Worm (Caenorhabditis elegans) whole organism, L4 larva: ENCODE results near the gene Y39A1C.1.

Experiments used
- F37D6.2 ChIP-seq: sonication (generic microtip); optimal IDR thresholded peaks from 2 replicates; lab custom pipeline; 2016; ENCODE audit warnings: mild to moderate bottlenecking, missing genetic modification characterization, missing compliant biosample characterization
- R02D3.7 ChIP-seq: fragments of 150-350 bp; sonication (generic microtip); optimal IDR thresholded peaks from 3 replicates; lab custom pipeline; 2014; ENCODE audit warnings: missing biosample characterization, missing genetic modification characterization
- T20F7.1 ChIP-seq: fragments of 200-800 bp; sonication (Bioruptor generic); optimal IDR thresholded peaks from 2 replicates; lab custom pipeline; 2018; ENCODE audit warnings: mild to moderate bottlenecking, missing genetic modification characterization, missing compliant biosample characterization
- Y75B8A.6 ChIP-seq: fragments of 200-800 bp; sonication (Bioruptor generic); IDR thresholded peaks from 2 replicates; pipeline ENCODE4 v1.3.6; 2022; ENCODE audit warnings: missing genetic modification reagents, missing genetic modification characterization, missing compliant biosample characterization
- aha-1 ChIP-seq: fragments of 150-350 bp; peaks from one replicate; lab custom pipeline; 2014; ENCODE audit warnings: missing biosample characterization, missing genetic modification characterization
- aly-2 ChIP-seq: sonication (generic microtip); optimal IDR thresholded peaks from 2 replicates; lab custom pipeline; 2018; ENCODE audit warnings: missing biosample characterization, missing genetic modification characterization
- ceh-20 ChIP-seq: fragments of 200-800 bp; sonication (Bioruptor generic); IDR thresholded peaks from 2 replicates; pipeline ENCODE4 v1.3.6; 2022; ENCODE audit warnings: missing genetic modification reagents, missing genetic modification characterization, missing compliant biosample characterization
- cey-2 ChIP-seq: sonication (generic microtip); optimal IDR thresholded peaks from 3 replicates; lab custom pipeline; 2017; ENCODE audit warnings: missing genetic modification characterization, mild to moderate bottlenecking, missing compliant biosample characterization, antibody characterized with exemption, borderline replicate concordance; ENCODE audit not compliant: insufficient read depth
- ctbp-1 ChIP-seq: fragments of 200-800 bp; sonication (Bioruptor generic); IDR thresholded peaks from 2 replicates; pipeline ENCODE4 v1.3.6; 2022; ENCODE audit warnings: missing genetic modification reagents, missing genetic modification characterization, missing compliant biosample characterization
- daf-16 ChIP-seq, 3 experiments: sonication (generic microtip); optimal IDR thresholded peaks; 2 replicates each; lab custom pipeline; 2016 to 2017; ENCODE audit warnings: missing genetic modification characterization in 3 of 3, missing genetic modification reagents in 3 of 3, mild to moderate bottlenecking in 2 of 3, missing compliant biosample characterization in 2 of 3, missing biosample characterization in 1 of 3, moderate library complexity in 1 of 3
- daf-8 ChIP-seq: fragments of 200-800 bp; sonication (Bioruptor generic); IDR thresholded peaks from 2 replicates; pipeline ENCODE4 v1.3.6; 2022; ENCODE audit warnings: missing genetic modification characterization, missing compliant biosample characterization
- dmd-8 ChIP-seq: fragments of 200-800 bp; sonication (Bioruptor generic); IDR thresholded peaks from 2 replicates; pipeline ENCODE4 v1.3.6; 2022; ENCODE audit warnings: missing genetic modification characterization, missing compliant biosample characterization
- dmd-9 ChIP-seq: fragments of 200-800 bp; sonication (Bioruptor generic); IDR thresholded peaks from 2 replicates; pipeline ENCODE4 v1.3.6; 2022; ENCODE audit warnings: missing genetic modification reagents, missing genetic modification characterization, missing compliant biosample characterization
- dpl-1 ChIP-seq: fragments of 150-350 bp; optimal IDR thresholded peaks from 2 replicates; lab custom pipeline; 2014; ENCODE audit warnings: missing biosample characterization, missing genetic modification reagents, missing genetic modification characterization
- dve-1 ChIP-seq: sonication (generic microtip); optimal IDR thresholded peaks from 2 replicates; lab custom pipeline; 2017; ENCODE audit warnings: antibody characterized with exemption, mild to moderate bottlenecking, missing genetic modification characterization, missing compliant biosample characterization; ENCODE audit not compliant: insufficient read depth
- egl-43 ChIP-seq: fragments of 200-800 bp; sonication (Bioruptor generic); IDR thresholded peaks from 2 replicates; pipeline ENCODE4 v1.3.6; 2022; ENCODE audit warnings: missing genetic modification reagents, missing genetic modification characterization, missing compliant biosample characterization
- fkh-10 ChIP-seq: fragments of 150-350 bp; optimal IDR thresholded peaks from 2 replicates; lab custom pipeline; 2014; ENCODE audit warnings: missing biosample characterization, missing genetic modification reagents, missing genetic modification characterization
- hif-1 ChIP-seq, 2 experiments: sonication (generic microtip); optimal IDR thresholded peaks; 2 replicates each; lab custom pipeline; 2016 to 2017; ENCODE audit warnings: missing compliant biosample characterization in 2 of 2, missing genetic modification characterization in 2 of 2, missing genetic modification reagents in 2 of 2, missing genotype in 2 of 2, mild to moderate bottlenecking in 1 of 2
- hlh-11 ChIP-seq: fragments of 200-800 bp; sonication (Bioruptor generic); optimal IDR thresholded peaks from 2 replicates; lab custom pipeline; 2018; ENCODE audit warnings: mild to moderate bottlenecking, missing genetic modification characterization, missing compliant biosample characterization
- hlh-30 ChIP-seq: sonication (generic microtip); optimal IDR thresholded peaks from 2 replicates; lab custom pipeline; 2017; ENCODE audit warnings: antibody characterized with exemption, mild to moderate bottlenecking, missing genetic modification characterization, missing compliant biosample characterization; ENCODE audit not compliant: insufficient read depth
- hmg-1.1 ChIP-seq: fragments of 200-800 bp; sonication (Bioruptor generic); IDR thresholded peaks from 2 replicates; pipeline ENCODE4 v1.3.6; 2022; ENCODE audit warnings: missing genetic modification reagents, missing genetic modification characterization, missing compliant biosample characterization
- jun-1 ChIP-seq: fragments of 150-350 bp; optimal IDR thresholded peaks from 2 replicates; lab custom pipeline; 2014; ENCODE audit warnings: missing biosample characterization, missing genetic modification reagents, missing genetic modification characterization
- lim-7 ChIP-seq: fragments of 200-800 bp; sonication (Bioruptor generic); IDR thresholded peaks from 2 replicates; pipeline ENCODE4 v1.3.6; 2022; ENCODE audit warnings: missing genetic modification characterization, missing compliant biosample characterization
- lin-1 ChIP-seq: fragments of 200-800 bp; sonication (Bioruptor generic); IDR thresholded peaks from 2 replicates; pipeline ENCODE4 v1.3.6; 2022; ENCODE audit warnings: missing genetic modification reagents, missing genetic modification characterization, missing compliant biosample characterization
- lin-13 ChIP-seq: fragments of 150-350 bp; optimal IDR thresholded peaks from 2 replicates; lab custom pipeline; 2014; ENCODE audit warnings: missing biosample characterization, missing genetic modification reagents, missing genetic modification characterization
- lin-38 ChIP-seq: fragments of 200-800 bp; sonication (Bioruptor generic); IDR thresholded peaks from 2 replicates; pipeline ENCODE4 v1.3.6; 2022; ENCODE audit warnings: missing genetic modification reagents, missing genetic modification characterization, missing compliant biosample characterization
- lsy-2 ChIP-seq, 2 experiments: fragments of 150-350 bp in 1 of 2; sonication (generic microtip) in 1 of 2; optimal IDR thresholded peaks; 2 replicates each; lab custom pipeline; 2014 to 2017; ENCODE audit warnings: missing biosample characterization in 2 of 2, missing genetic modification characterization in 2 of 2
- madf-9 ChIP-seq: fragments of 200-800 bp; sonication (Bioruptor generic); conservative IDR thresholded peaks from 2 replicates; pipeline ENCODE4 v1.3.6; 2022; ENCODE audit warnings: missing genetic modification reagents, missing genetic modification characterization, missing compliant biosample characterization
- mdt-29 ChIP-seq: fragments of 200-800 bp; sonication (Bioruptor generic); IDR thresholded peaks from 2 replicates; pipeline ENCODE4 v1.3.6; 2022; ENCODE audit warnings: missing genetic modification reagents, missing genetic modification characterization, missing compliant biosample characterization
- mep-1 ChIP-seq: fragments of 150-350 bp; sonication (generic microtip); optimal IDR thresholded peaks from 3 replicates; lab custom pipeline; 2014; ENCODE audit warnings: missing biosample characterization, missing genetic modification characterization
- mes-2 ChIP-seq: sonication (generic microtip); optimal IDR thresholded peaks from 2 replicates; lab custom pipeline; 2016; ENCODE audit warnings: missing genotype, mild to moderate bottlenecking, missing genetic modification characterization, missing compliant biosample characterization; ENCODE audit not compliant: poor library complexity, severe bottlenecking
- mxl-3 ChIP-seq: fragments of 200-800 bp; sonication (Bioruptor generic); optimal IDR thresholded peaks from 2 replicates; lab custom pipeline; 2018; ENCODE audit warnings: mild to moderate bottlenecking, missing genetic modification characterization, missing compliant biosample characterization
- nhr-102 ChIP-seq: sonication (generic microtip); optimal IDR thresholded peaks from 2 replicates; lab custom pipeline; 2016; ENCODE audit warnings: mild to moderate bottlenecking, missing genetic modification characterization, moderate library complexity, missing compliant biosample characterization
- nhr-11 ChIP-seq: fragments of 150-350 bp; optimal IDR thresholded peaks from 2 replicates; lab custom pipeline; 2014; ENCODE audit warnings: missing biosample characterization, missing genetic modification characterization
- nhr-111 ChIP-seq: fragments of 200-800 bp; sonication (Bioruptor generic); optimal IDR thresholded peaks from 2 replicates; lab custom pipeline; 2018; ENCODE audit warnings: mild to moderate bottlenecking, missing genetic modification characterization, missing compliant biosample characterization
- nhr-237 ChIP-seq: sonication (generic microtip); optimal IDR thresholded peaks from 2 replicates; lab custom pipeline; 2017; ENCODE audit warnings: missing biosample characterization, missing genetic modification characterization
- nhr-28 ChIP-seq: fragments of 150-350 bp; optimal IDR thresholded peaks from 2 replicates; lab custom pipeline; 2014; ENCODE audit warnings: missing biosample characterization, missing genetic modification characterization
- nhr-41 ChIP-seq: fragments of 200-800 bp; sonication (Bioruptor generic); IDR thresholded peaks from 2 replicates; pipeline ENCODE4 v1.3.6; 2022; ENCODE audit warnings: missing genetic modification reagents, missing genetic modification characterization, missing compliant biosample characterization
- nhr-42 ChIP-seq: fragments of 200-800 bp; sonication (Bioruptor generic); IDR thresholded peaks from 2 replicates; pipeline ENCODE4 v1.3.6; 2022; ENCODE audit warnings: missing genetic modification characterization, missing compliant biosample characterization
- nhr-6 ChIP-seq: fragments of 150-350 bp; optimal IDR thresholded peaks from 2 replicates; lab custom pipeline; 2014; ENCODE audit warnings: missing biosample characterization, missing genetic modification characterization
- nhr-77 ChIP-seq: fragments of 150-350 bp; optimal IDR thresholded peaks from 2 replicates; lab custom pipeline; 2014; ENCODE audit warnings: missing biosample characterization, missing genetic modification characterization
- pqm-1 ChIP-seq: sonication (generic microtip); optimal IDR thresholded peaks from 2 replicates; lab custom pipeline; 2017; ENCODE audit warnings: missing biosample characterization, missing genetic modification characterization
- rbr-2 ChIP-seq: sonication (generic microtip); optimal IDR thresholded peaks from 2 replicates; lab custom pipeline; 2016; ENCODE audit warnings: missing genotype, missing genetic modification characterization, missing compliant biosample characterization
- sdz-12 ChIP-seq: fragments of 200-800 bp; sonication (Bioruptor generic); optimal IDR thresholded peaks from 2 replicates; lab custom pipeline; 2018; ENCODE audit warnings: mild to moderate bottlenecking, missing genetic modification characterization, missing compliant biosample characterization
- set-16 ChIP-seq: fragments of 200-800 bp; sonication (Bioruptor generic); IDR thresholded peaks from 2 replicates; pipeline ENCODE4 v1.3.6; 2022; ENCODE audit warnings: missing genetic modification reagents, missing genetic modification characterization, missing compliant biosample characterization
- unc-62 ChIP-seq, 3 experiments: fragments of 150-350 bp in 1 of 3; sonication (generic microtip); optimal IDR thresholded peaks in 2 of 3; peaks in 1 of 3; 1 replicate in 1 of 3; 2 replicates in 2 of 3; lab custom pipeline; 2014 to 2017; ENCODE audit warnings: missing biosample characterization in 3 of 3, missing genetic modification characterization in 3 of 3, missing genetic modification reagents in 3 of 3, missing genotype in 1 of 3
- zfp-2 ChIP-seq: sonication (generic microtip); optimal IDR thresholded peaks from 2 replicates; lab custom pipeline; 2016; ENCODE audit warnings: mild to moderate bottlenecking, missing genetic modification characterization, missing compliant biosample characterization
- zfp-3 ChIP-seq: fragments of 200-800 bp; sonication (Bioruptor generic); conservative IDR thresholded peaks from 2 replicates; pipeline ENCODE4 v1.3.6; 2022; ENCODE audit warnings: missing genetic modification reagents, missing genetic modification characterization, missing compliant biosample characterization

Y39A1C.1 gene

DNA sequence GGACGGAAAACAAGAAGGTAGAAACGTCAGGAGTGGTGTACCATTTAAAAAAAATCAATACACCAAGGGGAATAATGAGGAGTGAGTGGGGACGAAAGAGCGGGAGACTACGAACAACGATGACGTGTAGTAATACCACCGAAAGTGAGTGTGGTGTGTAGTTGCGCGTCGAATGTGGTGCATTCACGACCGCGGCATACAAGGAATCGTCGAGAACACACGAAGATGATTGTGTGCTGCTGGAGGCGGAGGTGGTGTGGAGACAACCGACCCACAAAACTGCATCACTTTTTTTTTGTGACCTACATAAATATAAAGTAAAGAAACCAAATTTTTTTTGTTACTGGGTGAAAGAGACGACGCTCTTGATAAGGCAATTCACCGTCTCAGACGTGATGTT lies 36.9 kb upstream of the Y39A1C.1 start:
- TF ChIP-seq hmg-1.1 (GFP tag; lab: Robert Waterston, UW): peak; percentile 52
- TF ChIP-seq mes-2 (tag; lab: Kevin White, UChicago): peak; percentile 85
- peak; percentile 51; the same call in 1 of the 2 replicates for TF ChIP-seq lim-7
- peak; percentile 43; the same call in 1 of the 2 replicates for TF ChIP-seq mdt-29 (GFP tag; lab: Robert Waterston, UW)
- TF ChIP-seq nhr-6 (tag; lab: Kevin White, UChicago): peak; percentile 40
- TF ChIP-seq zfp-3 (GFP tag; lab: Robert Waterston, UW): 0 out of 2 replicates have a peak, but pooled peaks have one; percentile 53
- no peak for TF ChIP-seq daf-8 (GFP tag; lab: Robert Waterston, UW)
- TF ChIP-seq zfp-2 (tag; lab: Kevin White, UChicago): no peak
- no peak for TF ChIP-seq F37D6.2 (tag; lab: Kevin White, UChicago)
- peak; percentile 93 for TF ChIP-seq aha-1 (tag; lab: Kevin White, UChicago)
- TF ChIP-seq nhr-102 (tag; lab: Kevin White, UChicago): peak; percentile 41
- peak; percentile 70 for TF ChIP-seq rbr-2 (tag; lab: Kevin White, UChicago)
- TF ChIP-seq nhr-77 (tag; lab: Kevin White, UChicago): peak; percentile 49
- 0 out of 2 replicates have a peak, but pooled peaks have one; percentile 43 for TF ChIP-seq egl-43 (GFP tag; lab: Robert Waterston, UW)
- peak; percentile 76 for TF ChIP-seq lin-13 (GFP tag; lab: Kevin White, UChicago)
- no peak for TF ChIP-seq fkh-10 (GFP tag; lab: Kevin White, UChicago)
- TF ChIP-seq daf-16 (GFP tag; optimal IDR thresholded peaks at IDR 0.05; lab: Kevin White, UChicago): no peak
- peak; percentile 21 for TF ChIP-seq daf-16 (tag; optimal IDR thresholded peaks at IDR 0.05; lab: Kevin White, UChicago)
- no peak for TF ChIP-seq aly-2 (tag; lab: Kevin White, UChicago)
- no peak for TF ChIP-seq nhr-111
- peak; percentile 16; the same call in 1 of the 2 replicates for TF ChIP-seq nhr-41 (GFP tag; lab: Robert Waterston, UW)
- TF ChIP-seq nhr-237 (tag; lab: Kevin White, UChicago): peak; percentile 14
- no peak for TF ChIP-seq Y75B8A.6 (GFP tag; lab: Robert Waterston, UW)
- peak; percentile 60 for TF ChIP-seq dpl-1 (GFP tag; lab: Kevin White, UChicago)
- peak; percentile 77 for TF ChIP-seq dve-1 (tag; lab: Kevin White, UChicago)
- TF ChIP-seq T20F7.1 (GFP tag; lab: Kevin White, UChicago): peak; percentile 48
- 0 out of 2 replicates have a peak, but pooled peaks have one; percentile 35 for TF ChIP-seq ceh-20 (GFP tag; lab: Robert Waterston, UW)
- TF ChIP-seq jun-1 (tag; lab: Kevin White, UChicago): no peak
- no peak for TF ChIP-seq lin-1 (GFP tag; lab: Robert Waterston, UW)
- peak; percentile 32; the same call in 1 of the 2 replicates for TF ChIP-seq set-16 (GFP tag; lab: Robert Waterston, UW)
- TF ChIP-seq ctbp-1 (GFP tag; lab: Robert Waterston, UW): peak; percentile 62; the same call in 1 of the 2 replicates
- TF ChIP-seq mxl-3 (GFP tag; lab: Kevin White, UChicago): peak; percentile 59
- TF ChIP-seq hif-1 (tag; optimal IDR thresholded peaks at IDR 0.05; lab: Kevin White, UChicago): peak in 1 of 2 experiments; percentile 23
- TF ChIP-seq hlh-30 (tag; lab: Kevin White, UChicago): peak; percentile 58
- TF ChIP-seq cey-2 (tag; lab: Kevin White, UChicago): no peak
- TF ChIP-seq dmd-8: no peak
- TF ChIP-seq lin-38: peak; percentile 61
- TF ChIP-seq hlh-11 (tag; lab: Kevin White, UChicago): peak; percentile 82
- TF ChIP-seq nhr-28 (tag; lab: Kevin White, UChicago): peak; percentile 91
- no peak for TF ChIP-seq R02D3.7 (tag; lab: Kevin White, UChicago)
- no peak for TF ChIP-seq madf-9
- peak; percentile 86 for TF ChIP-seq mep-1
- TF ChIP-seq nhr-11: peak; percentile 64
- peak; percentile 10 for TF ChIP-seq pqm-1 (tag; lab: Kevin White, UChicago)
- TF ChIP-seq sdz-12: peak; percentile 60
- TF ChIP-seq nhr-42 (GFP tag; lab: Robert Waterston, UW): 0 out of 2 replicates have a peak, but pooled peaks have one; percentile 25
- peak in 1 of 2 experiments; percentile 17 for TF ChIP-seq unc-62 (GFP tag; optimal IDR thresholded peaks at IDR 0.05 in 1 of 2; lab: Kevin White, UChicago)
- no peak for TF ChIP-seq unc-62 (tag; optimal IDR thresholded peaks at IDR 0.05; lab: Kevin White, UChicago)
- peak; percentile 63 to 76 for TF ChIP-seq lsy-2 (tag; optimal IDR thresholded peaks at IDR 0.05; lab: Kevin White, UChicago)
- peak; percentile 57; the same call in 1 of the 2 replicates for TF ChIP-seq dmd-9
